Fruit fly (Drosophila melanogaster) whole organism, embryonic: Measurements from ENCODE around the gene CG14212.

Source experiments
- Ada2b ChIP-seq: fragments of 200-800 bp; sonication (Bioruptor generic); IDR thresholded peaks from 2 replicates; pipeline ENCODE4 v1.3.6; 2022; ENCODE audit warnings: missing biosample characterization, missing genetic modification characterization
- Antp ChIP-seq: fragments of 200-800 bp; sonication (Bioruptor generic); optimal IDR thresholded peaks from 3 replicates; lab custom pipeline; 2016; ENCODE audit warnings: missing biosample characterization, missing genetic modification characterization
- Atf6 ChIP-seq: fragments of 200-800 bp; sonication (Bioruptor generic); IDR thresholded peaks from 2 replicates; pipeline ENCODE4 v1.3.6; 2022; ENCODE audit warnings: missing biosample characterization, missing genetic modification characterization
- BEAF-32 ChIP-seq: fragments of 200-800 bp; sonication (Bioruptor generic); optimal IDR thresholded peaks from 3 replicates; lab custom pipeline; 2017; ENCODE audit warnings: missing biosample characterization, missing genetic modification characterization, mild to moderate bottlenecking, moderate library complexity, missing genetic modification reagents
- CG10462 ChIP-seq: fragments of 200-800 bp; sonication (Bioruptor generic); optimal IDR thresholded peaks from 2 replicates; lab custom pipeline; 2016; ENCODE audit warnings: missing biosample characterization, missing genetic modification characterization
- CG11398 ChIP-seq: fragments of 200-800 bp; sonication (Bioruptor generic); optimal IDR thresholded peaks from 2 replicates; lab custom pipeline; 2016; ENCODE audit warnings: missing biosample characterization, missing genetic modification characterization
- CG12391 ChIP-seq: fragments of 200-800 bp; sonication (Bioruptor generic); optimal IDR thresholded peaks from 3 replicates; lab custom pipeline; 2018; ENCODE audit warnings: missing biosample characterization, mild to moderate bottlenecking, missing genetic modification characterization, moderate library complexity
- CG1832 ChIP-seq: fragments of 200-800 bp; sonication (Bioruptor generic); optimal IDR thresholded peaks from 2 replicates; lab custom pipeline; 2017; ENCODE audit warnings: missing biosample characterization, mild to moderate bottlenecking, missing genetic modification characterization, inconsistent platforms
- CG18599 ChIP-seq: fragments of 200-800 bp; sonication (Bioruptor generic); optimal IDR thresholded peaks from 3 replicates; lab custom pipeline; 2017; ENCODE audit warnings: missing biosample characterization, missing genetic modification characterization, mild to moderate bottlenecking, moderate library complexity, missing genetic modification reagents
- CG18764 ChIP-seq: fragments of 200-800 bp; sonication (Bioruptor generic); optimal IDR thresholded peaks from 3 replicates; lab custom pipeline; 2016; ENCODE audit warnings: missing biosample characterization, missing genetic modification characterization
- CG2116 ChIP-seq: fragments of 200-800 bp; sonication (Bioruptor generic); optimal IDR thresholded peaks from 3 replicates; lab custom pipeline; 2018; ENCODE audit warnings: missing biosample characterization, mild to moderate bottlenecking, missing genetic modification characterization
- CG2199 ChIP-seq: fragments of 200-800 bp; sonication (Bioruptor generic); IDR thresholded peaks from 3 replicates; pipeline ENCODE4 v1.3.6; 2022; ENCODE audit warnings: missing biosample characterization, missing genetic modification characterization
- CG3065 ChIP-seq: fragments of 200-800 bp; sonication (Bioruptor generic); optimal IDR thresholded peaks from 2 replicates; lab custom pipeline; 2016; ENCODE audit warnings: missing biosample characterization, missing genetic modification characterization
- CG5953 ChIP-seq: fragments of 200-800 bp; sonication (Bioruptor generic); IDR thresholded peaks from 2 replicates; pipeline ENCODE4 v1.3.6; 2022; ENCODE audit warnings: missing biosample characterization, missing genetic modification characterization
- CG6654 ChIP-seq: fragments of 200-800 bp; sonication (Bioruptor generic); optimal IDR thresholded peaks from 2 replicates; lab custom pipeline; 2017; ENCODE audit warnings: missing biosample characterization, mild to moderate bottlenecking, missing genetic modification characterization
- CG7357 ChIP-seq: fragments of 200-800 bp; sonication (Bioruptor generic); IDR thresholded peaks from 3 replicates; pipeline ENCODE4 v1.3.6; 2022; ENCODE audit warnings: missing biosample characterization, missing genetic modification characterization
- CG7928 ChIP-seq: fragments of 200-800 bp; sonication (Bioruptor generic); optimal IDR thresholded peaks from 2 replicates; lab custom pipeline; 2017; ENCODE audit warnings: missing biosample characterization, mild to moderate bottlenecking, missing genetic modification characterization
- CG8388 ChIP-seq: fragments of 200-800 bp; sonication (Bioruptor generic); optimal IDR thresholded peaks from 2 replicates; lab custom pipeline; 2019; ENCODE audit warnings: missing biosample characterization, mild to moderate bottlenecking, missing genetic modification characterization, moderate library complexity
- CG8478 ChIP-seq: fragments of >200 bp; optimal IDR thresholded peaks from 2 replicates; lab custom pipeline; 2018
- CrebB ChIP-seq: fragments of 200-800 bp; sonication (Bioruptor generic); optimal IDR thresholded peaks from 3 replicates; lab custom pipeline; 2018; ENCODE audit warnings: missing biosample characterization, mild to moderate bottlenecking, missing genetic modification characterization
- Doc2 ChIP-seq: fragments of 200-800 bp; sonication (Bioruptor generic); IDR thresholded peaks from 2 replicates; pipeline ENCODE4 v1.3.6; 2022; ENCODE audit warnings: missing biosample characterization, missing genetic modification characterization
- Fer1 ChIP-seq: fragments of 200-800 bp; sonication (Bioruptor generic); optimal IDR thresholded peaks from 2 replicates; lab custom pipeline; 2017; ENCODE audit warnings: missing biosample characterization, mild to moderate bottlenecking, missing genetic modification characterization
- Fer3 ChIP-seq: fragments of 200-800 bp; sonication (Bioruptor generic); optimal IDR thresholded peaks from 2 replicates; lab custom pipeline; 2018; ENCODE audit warnings: missing biosample characterization, mild to moderate bottlenecking, missing genetic modification characterization, moderate library complexity
- HLH54F ChIP-seq: fragments of 200-800 bp; sonication (Bioruptor generic); optimal IDR thresholded peaks from 3 replicates; lab custom pipeline; 2016; ENCODE audit warnings: missing biosample characterization, missing genetic modification characterization
- Hsf ChIP-seq: fragments of 200-800 bp; sonication (Bioruptor generic); optimal IDR thresholded peaks from 3 replicates; lab custom pipeline; 2016; ENCODE audit warnings: missing biosample characterization, missing genetic modification characterization
- Lim3 ChIP-seq: fragments of 200-800 bp; sonication (Bioruptor generic); IDR thresholded peaks from 2 replicates; pipeline ENCODE4 v1.3.6; 2022; ENCODE audit warnings: missing biosample characterization, missing genetic modification characterization
- Nf-YB ChIP-seq: fragments of 200-800 bp; sonication (Bioruptor generic); optimal IDR thresholded peaks from 3 replicates; lab custom pipeline; 2019; ENCODE audit warnings: missing biosample characterization, mild to moderate bottlenecking, missing genetic modification characterization, moderate library complexity
- NfI ChIP-seq: fragments of 200-800 bp; sonication (Bioruptor generic); optimal IDR thresholded peaks from 3 replicates; lab custom pipeline; 2018; ENCODE audit warnings: missing biosample characterization, mild to moderate bottlenecking, missing genetic modification characterization, moderate library complexity
- Rfx ChIP-seq: fragments of 200-800 bp; sonication (Bioruptor generic); IDR thresholded peaks from 2 replicates; pipeline ENCODE4 v1.3.6; 2022; ENCODE audit warnings: missing biosample characterization, missing genetic modification characterization
- Xbp1 ChIP-seq: fragments of 200-800 bp; sonication (Bioruptor generic); optimal IDR thresholded peaks from 3 replicates; lab custom pipeline; 2016; ENCODE audit warnings: missing biosample characterization, mild to moderate bottlenecking, missing genetic modification characterization
- al ChIP-seq: fragments of 200-800 bp; sonication (Bioruptor generic); IDR thresholded peaks from 2 replicates; pipeline ENCODE4 v1.3.6; 2022; ENCODE audit warnings: missing biosample characterization, missing genetic modification characterization
- aop ChIP-seq: fragments of 200-800 bp; sonication (Bioruptor generic); IDR thresholded peaks from 2 replicates; pipeline ENCODE4 v1.3.6; 2022; ENCODE audit warnings: missing biosample characterization, missing genetic modification characterization
- da ChIP-seq: fragments of 200-800 bp; sonication (Bioruptor generic); optimal IDR thresholded peaks from 2 replicates; lab custom pipeline; 2016; ENCODE audit warnings: missing biosample characterization, missing genetic modification characterization
- dan ChIP-seq: fragments of 200-800 bp; sonication (Bioruptor generic); IDR thresholded peaks from 2 replicates; pipeline ENCODE4 v1.3.6; 2022; ENCODE audit warnings: missing biosample characterization, missing genetic modification characterization
- danr ChIP-seq: fragments of 200-800 bp; sonication (Bioruptor generic); IDR thresholded peaks from 2 replicates; pipeline ENCODE4 v1.3.6; 2022; ENCODE audit warnings: missing biosample characterization, missing genetic modification characterization
- dati ChIP-seq: fragments of 200-800 bp; sonication (Bioruptor generic); IDR thresholded peaks from 2 replicates; pipeline ENCODE4 v1.3.6; 2022; ENCODE audit warnings: missing biosample characterization, missing genetic modification characterization
- gfzf ChIP-seq: fragments of 200-800 bp; sonication (Bioruptor generic); optimal IDR thresholded peaks from 2 replicates; lab custom pipeline; 2016; ENCODE audit warnings: missing biosample characterization, mild to moderate bottlenecking, missing genetic modification characterization, moderate library complexity
- lab ChIP-seq: fragments of 200-800 bp; sonication (Bioruptor generic); optimal IDR thresholded peaks from 3 replicates; lab custom pipeline; 2017; ENCODE audit warnings: missing biosample characterization, missing genetic modification characterization, mild to moderate bottlenecking, moderate library complexity, missing genetic modification reagents
- mld ChIP-seq: fragments of 200-800 bp; sonication (Bioruptor generic); IDR thresholded peaks from 3 replicates; pipeline ENCODE4 v1.3.6; 2022; ENCODE audit warnings: missing biosample characterization, missing genetic modification characterization; ENCODE audit not compliant: partially characterized antibody
- odd ChIP-seq: fragments of 200-800 bp; sonication (Bioruptor generic); optimal IDR thresholded peaks from 2 replicates; lab custom pipeline; 2017; ENCODE audit warnings: missing biosample characterization, mild to moderate bottlenecking, missing genetic modification characterization
- pb ChIP-seq: fragments of 200-800 bp; sonication (Bioruptor generic); optimal IDR thresholded peaks from 3 replicates; lab custom pipeline; 2016; ENCODE audit warnings: missing biosample characterization, missing genetic modification characterization
- pros ChIP-seq: fragments of 200-800 bp; sonication (Bioruptor generic); optimal IDR thresholded peaks from 3 replicates; lab custom pipeline; 2019; ENCODE audit warnings: missing biosample characterization, mild to moderate bottlenecking, missing genetic modification characterization, moderate library complexity
- ro ChIP-seq: fragments of 200-800 bp; sonication (Bioruptor generic); IDR thresholded peaks from 2 replicates; pipeline ENCODE4 v1.3.6; 2022; ENCODE audit warnings: missing biosample characterization, missing genetic modification characterization
- row ChIP-seq: fragments of 200-800 bp; sonication (Bioruptor generic); IDR thresholded peaks from 3 replicates; pipeline ENCODE4 v1.3.6; 2022; ENCODE audit warnings: missing biosample characterization, missing genetic modification characterization
- sd ChIP-seq: fragments of 200-800 bp; sonication (Bioruptor generic); optimal IDR thresholded peaks from 3 replicates; lab custom pipeline; 2018; ENCODE audit warnings: missing biosample characterization, mild to moderate bottlenecking, missing genetic modification characterization, moderate library complexity
- sim ChIP-seq: fragments of 200-800 bp; sonication (Bioruptor generic); IDR thresholded peaks from 2 replicates; pipeline ENCODE4 v1.3.6; 2022; ENCODE audit warnings: missing biosample characterization, missing genetic modification characterization
- tll ChIP-seq, 2 experiments: fragments of 200-800 bp in 1 of 2; fragments of >200 bp in 1 of 2; sonication (Bioruptor generic) in 1 of 2; optimal IDR thresholded peaks; 2 replicates each; lab custom pipeline; 2017 to 2019; ENCODE audit warnings: missing biosample characterization in 2 of 2, missing genetic modification characterization in 2 of 2, mild to moderate bottlenecking in 1 of 2, moderate library complexity in 1 of 2
- trem ChIP-seq: fragments of 200-800 bp; optimal IDR thresholded peaks from 3 replicates; lab custom pipeline; 2019; ENCODE audit warnings: missing biosample characterization, mild to moderate bottlenecking, missing genetic modification characterization, moderate library complexity
- tup ChIP-seq: fragments of 200-800 bp; sonication (Bioruptor generic); optimal IDR thresholded peaks from 2 replicates; lab custom pipeline; 2016; ENCODE audit warnings: missing biosample characterization, mild to moderate bottlenecking, missing genetic modification characterization, moderate library complexity
- wek ChIP-seq: fragments of 200-800 bp; sonication (Bioruptor generic); optimal IDR thresholded peaks from 3 replicates; lab custom pipeline; 2018; ENCODE audit warnings: missing biosample characterization, mild to moderate bottlenecking, missing genetic modification characterization, moderate library complexity
- z ChIP-seq: fragments of 200-800 bp; sonication (Bioruptor generic); IDR thresholded peaks from 3 replicates; pipeline ENCODE4 v1.3.6; 2022; ENCODE audit warnings: missing biosample characterization, missing genetic modification characterization

CG14212 gene

dm6 chrX:19666991-19667409 lies 41.5 kb downstream of the CG14212 start, which contains the start of gene Zw (continued):
- peak; percentile 29 for TF ChIP-seq lab (GFP tag; lab: Kevin White, UChicago)
- no peak for TF ChIP-seq CG3065
- peak; percentile 45 for TF ChIP-seq Xbp1
- no peak for TF ChIP-seq sim (GFP tag; lab: Robert Waterston, UW)
- TF ChIP-seq Antp (GFP tag; lab: Kevin White, UChicago): peak; percentile 35
- TF ChIP-seq CG10462: no peak
- no peak for TF ChIP-seq Lim3 (GFP tag; lab: Robert Waterston, UW)
- TF ChIP-seq z: no peak
- no peak for TF ChIP-seq BEAF-32 (GFP tag; lab: Kevin White, UChicago)
- peak; percentile 23 for TF ChIP-seq Hsf
- TF ChIP-seq CG12391 (tag; lab: Kevin White, UChicago): peak; percentile 21
- no peak for TF ChIP-seq Doc2 (GFP tag; lab: Robert Waterston, UW)
- no peak for TF ChIP-seq CG7928
- no peak for TF ChIP-seq Fer1 (GFP tag; lab: Kevin White, UChicago)
- TF ChIP-seq wek (GFP tag; lab: Kevin White, UChicago): no peak
- TF ChIP-seq CG11398: no peak
- TF ChIP-seq CrebB (tag; lab: Kevin White, UChicago): no peak
- no peak for TF ChIP-seq mld (GFP tag; lab: Robert Waterston, UW)
- no peak for TF ChIP-seq sd (tag; lab: Kevin White, UChicago)
- no peak for TF ChIP-seq pros (GFP tag; lab: Kevin White, UChicago)
- peak; percentile 40; the same call in 1 of the 3 replicates for TF ChIP-seq CG2199 (GFP tag; lab: Robert Waterston, UW)
- no peak for TF ChIP-seq tll (GFP tag; optimal IDR thresholded peaks at IDR 0.05; lab: Kevin White, UChicago)
- no peak for TF ChIP-seq CG2116 (GFP tag; lab: Kevin White, UChicago)
- TF ChIP-seq CG1832 (GFP tag; lab: Kevin White, UChicago): no peak
- TF ChIP-seq Atf6: no peak
- TF ChIP-seq NfI (GFP tag; lab: Kevin White, UChicago): peak; percentile 52
- TF ChIP-seq CG18599: peak; percentile 14
- TF ChIP-seq CG8478 (lab: Kevin White, UChicago): no peak
- peak; percentile 46; the same call in 1 of the 3 replicates for TF ChIP-seq CG7357 (GFP tag; lab: Robert Waterston, UW)
- no peak for TF ChIP-seq pb (GFP tag; lab: Kevin White, UChicago)
- 0 out of 2 replicates have a peak, but pooled peaks have one; percentile 8 for TF ChIP-seq dan (GFP tag; lab: Robert Waterston, UW)
- no peak for TF ChIP-seq aop (GFP tag; lab: Robert Waterston, UW)
- no peak for TF ChIP-seq ro (GFP tag; lab: Robert Waterston, UW)
- TF ChIP-seq al (GFP tag; lab: Robert Waterston, UW): peak; percentile 46; the same call in 1 of the 2 replicates
- no peak for TF ChIP-seq odd (GFP tag; lab: Kevin White, UChicago)
- TF ChIP-seq row (GFP tag; lab: Robert Waterston, UW): peak; percentile 94
- no peak for TF ChIP-seq da
- TF ChIP-seq trem (tag; lab: Kevin White, UChicago): peak; percentile 20
- TF ChIP-seq gfzf (GFP tag; lab: Kevin White, UChicago): no peak
- TF ChIP-seq Fer3 (tag; lab: Kevin White, UChicago): peak; percentile 48
- TF ChIP-seq Nf-YB (GFP tag; lab: Kevin White, UChicago): no peak
- peak; percentile 53 for TF ChIP-seq HLH54F (GFP tag; lab: Kevin White, UChicago)
- TF ChIP-seq dati (GFP tag; lab: Robert Waterston, UW): no peak
- no peak for TF ChIP-seq danr (GFP tag; lab: Robert Waterston, UW)
- TF ChIP-seq Rfx: peak; percentile 87
- TF ChIP-seq CG5953 (GFP tag; lab: Robert Waterston, UW): no peak
- TF ChIP-seq CG18764 (GFP tag; lab: Kevin White, UChicago): peak; percentile 11
- TF ChIP-seq Ada2b (GFP tag; lab: Robert Waterston, UW): peak; percentile 48; the same call in 1 of the 2 replicates
- TF ChIP-seq tup (GFP tag; lab: Kevin White, UChicago): no peak
- no peak for TF ChIP-seq CG8388 (GFP tag; lab: Kevin White, UChicago)
- no peak for TF ChIP-seq CG6654
